Fruit fly (Drosophila melanogaster) whole organism, prepupa: ENCODE data around the gene Tpr2.

ENCODE experiments used
- CG11762 ChIP-seq: fragments of 200-800 bp; sonication (Bioruptor generic); optimal IDR thresholded peaks from 3 replicates; lab custom pipeline; 2016; ENCODE audit warnings: missing biosample characterization, missing genetic modification characterization; ENCODE audit not compliant: insufficient read depth
- CG7368 ChIP-seq: fragments of 200-800 bp; sonication (Bioruptor generic); optimal IDR thresholded peaks from 3 replicates; lab custom pipeline; 2016; ENCODE audit warnings: missing biosample characterization, missing genetic modification characterization
- Ets21C ChIP-seq: fragments of 200-800 bp; sonication (Bioruptor generic); optimal IDR thresholded peaks from 3 replicates; lab custom pipeline; 2016; ENCODE audit warnings: missing biosample characterization, missing genetic modification characterization
- Hr38 ChIP-seq: sonication (Bioruptor generic); optimal IDR thresholded peaks from 2 replicates; lab custom pipeline; 2016; ENCODE audit warnings: missing biosample characterization, missing genetic modification characterization
- OdsH ChIP-seq: fragments of 200-800 bp; sonication (Bioruptor generic); optimal IDR thresholded peaks from 3 replicates; lab custom pipeline; 2016; ENCODE audit warnings: missing biosample characterization, missing genetic modification characterization
- achi ChIP-seq: fragments of 200-800 bp; sonication (Bioruptor generic); optimal IDR thresholded peaks from 3 replicates; lab custom pipeline; 2016; ENCODE audit warnings: missing biosample characterization, missing genetic modification characterization
- fd59A ChIP-seq: fragments of 200-800 bp; sonication (Bioruptor generic); optimal IDR thresholded peaks from 2 replicates; lab custom pipeline; 2017; ENCODE audit warnings: missing biosample characterization, mild to moderate bottlenecking, missing genetic modification characterization, missing genetic modification reagents
- fkh ChIP-seq: fragments of 200-800 bp; sonication (Bioruptor generic); optimal IDR thresholded peaks from 3 replicates; lab custom pipeline; 2017; ENCODE audit warnings: missing biosample characterization, mild to moderate bottlenecking, missing genetic modification characterization, moderate library complexity

DNA sequence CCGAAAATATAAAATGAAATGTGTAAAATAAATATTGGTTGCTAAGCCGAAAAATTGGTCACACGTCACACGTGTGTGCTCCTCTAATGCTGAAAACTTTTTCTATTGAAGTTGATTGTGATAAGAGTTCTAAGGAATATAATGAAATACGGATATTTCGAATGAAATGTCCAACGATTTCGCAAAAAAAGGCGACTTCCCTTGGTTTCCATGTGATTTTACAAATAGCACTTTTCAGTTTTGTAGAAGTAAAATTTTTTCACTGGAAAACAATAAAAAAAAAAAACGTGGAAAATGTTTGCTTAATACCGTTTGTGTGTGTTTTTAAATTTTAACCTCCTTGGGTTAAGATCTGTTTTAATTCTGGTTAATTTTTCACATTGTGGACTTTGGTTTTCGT is 35.2 kb downstream of the Tpr2 start:
- TF ChIP-seq fkh (GFP tag; lab: Kevin White, UChicago), result no peak
- no peak for TF ChIP-seq CG7368
- no peak for TF ChIP-seq fd59A (GFP tag; lab: Kevin White, UChicago)
- TF ChIP-seq OdsH, result peak; percentile 14
- no peak for TF ChIP-seq achi (GFP tag; lab: Kevin White, UChicago)
- no peak for TF ChIP-seq CG11762
- TF ChIP-seq Ets21C, result peak; percentile 43
- TF ChIP-seq Hr38 (GFP tag; lab: Kevin White, UChicago), result no peak
